Fruit fly (Drosophila melanogaster): ENCODE data around the gene tim.

tim gene

dm6 chr2L:3552773-3553172, 44.9 kb upstream of the tim start:
- TF ChIP-seq Jra (GFP tag; optimal IDR thresholded peaks at IDR 0.05) (peak; percentile 51), pan (optimal IDR thresholded peaks at IDR 0.05) (no peak), CG32264 (GFP tag; optimal IDR thresholded peaks at IDR 0.05) (no peak), brk (GFP tag; optimal IDR thresholded peaks at IDR 0.05) (no peak), Rel (GFP tag; optimal IDR thresholded peaks at IDR 0.05) (no peak), Rel (tag; optimal IDR thresholded peaks at IDR 0.05) (no peak), Dfd (GFP tag; optimal IDR thresholded peaks at IDR 0.05) (no peak), ey (GFP tag; optimal IDR thresholded peaks at IDR 0.05) (peak; percentile 54), Sp1 (GFP tag; optimal IDR thresholded peaks at IDR 0.05) (peak; percentile 74), br (GFP tag; optimal IDR thresholded peaks at IDR 0.05) (peak; percentile 71), sv (GFP tag; optimal IDR thresholded peaks at IDR 0.05) (no peak), h (GFP tag; optimal IDR thresholded peaks at IDR 0.05) (peak; percentile 64), GATAd (GFP tag; optimal IDR thresholded peaks at IDR 0.05) (no peak), Mio (GFP tag; optimal IDR thresholded peaks at IDR 0.05) (no peak), Abd-B (GFP tag; optimal IDR thresholded peaks at IDR 0.05) (no peak), OdsH (GFP tag; optimal IDR thresholded peaks at IDR 0.05) (peak; percentile 63), psq (GFP tag; optimal IDR thresholded peaks at IDR 0.05) (peak; percentile 26), Myc (optimal IDR thresholded peaks at IDR 0.05) (no peak), N (GFP tag; optimal IDR thresholded peaks at IDR 0.05) (no peak), lola (GFP tag; optimal IDR thresholded peaks at IDR 0.05) (no peak), Hr78 (GFP tag; optimal IDR thresholded peaks at IDR 0.05) (no peak), HLH106 (tag; optimal IDR thresholded peaks at IDR 0.05) (peak; percentile 71), dl (GFP tag; optimal IDR thresholded peaks at IDR 0.05; ENCODE audit: insufficient read depth in 1 of 2, partially characterized antibody in 2 of 2) (no peak), jim (GFP tag; optimal IDR thresholded peaks at IDR 0.05) (no peak), dmrt93B (GFP tag; optimal IDR thresholded peaks at IDR 0.05) (peak; percentile 26), tai (GFP tag; optimal IDR thresholded peaks at IDR 0.05) (no peak), Vsx2 (GFP tag; optimal IDR thresholded peaks at IDR 0.05; ENCODE audit: partially characterized antibody) (no peak), CrebA (GFP tag; optimal IDR thresholded peaks at IDR 0.05; ENCODE audit: borderline replicate concordance) (no peak), sage (GFP tag; optimal IDR thresholded peaks at IDR 0.05) (no peak), Hr83 (GFP tag; optimal IDR thresholded peaks at IDR 0.05; ENCODE audit: poor library complexity, severe bottlenecking) (no peak), Dif (GFP tag; optimal IDR thresholded peaks at IDR 0.05; ENCODE audit: partially characterized antibody) (no peak), usp (GFP tag; optimal IDR thresholded peaks at IDR 0.05) (no peak), woc (GFP tag; optimal IDR thresholded peaks at IDR 0.05) (peak; percentile 18), rgr (GFP tag; optimal IDR thresholded peaks at IDR 0.05) (peak; percentile 50), dsf (GFP tag; optimal IDR thresholded peaks at IDR 0.05; ENCODE audit: borderline replicate concordance) (no peak), fru (GFP tag; optimal IDR thresholded peaks at IDR 0.05) (peak; percentile 64), foxo (GFP tag; optimal IDR thresholded peaks at IDR 0.05) (peak in 1 of 2 experiments; percentile 51), CG9705 (GFP tag; optimal IDR thresholded peaks at IDR 0.05) (no peak), Hnf4 (GFP tag; optimal IDR thresholded peaks at IDR 0.05) (peak; percentile 69)

DNA sequence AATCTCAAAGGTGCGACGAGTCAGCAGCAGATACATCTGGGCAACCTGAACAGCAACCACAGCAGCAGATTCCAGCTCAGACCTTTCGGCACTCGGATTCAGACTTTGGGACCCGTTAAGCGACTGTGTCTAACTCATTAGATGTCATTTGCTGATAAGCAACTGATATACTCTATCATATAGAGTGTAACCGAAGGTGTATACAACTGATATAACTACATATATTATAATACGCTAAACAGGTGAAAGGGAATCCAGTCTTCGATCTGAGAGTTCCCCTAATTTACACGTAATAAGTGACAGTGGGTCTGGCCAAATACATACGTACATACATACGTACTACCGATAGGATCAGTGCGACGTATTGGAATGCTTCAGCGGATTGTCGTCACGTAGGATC, 42.7 kb upstream of the tim start:
- TF ChIP-seq OdsH (GFP tag; optimal IDR thresholded peaks at IDR 0.05) (peak; percentile 15), Dif (GFP tag; optimal IDR thresholded peaks at IDR 0.05; ENCODE audit: partially characterized antibody) (no peak), ey (GFP tag; optimal IDR thresholded peaks at IDR 0.05) (peak; percentile 33), fru (GFP tag; optimal IDR thresholded peaks at IDR 0.05) (peak; percentile 20), GATAd (GFP tag; optimal IDR thresholded peaks at IDR 0.05) (no peak), Vsx2 (GFP tag; optimal IDR thresholded peaks at IDR 0.05; ENCODE audit: partially characterized antibody) (no peak), woc (GFP tag; optimal IDR thresholded peaks at IDR 0.05) (peak; percentile 34), rgr (GFP tag; optimal IDR thresholded peaks at IDR 0.05) (peak; percentile 49), Hnf4 (GFP tag; optimal IDR thresholded peaks at IDR 0.05) (peak; percentile 26), foxo (GFP tag; optimal IDR thresholded peaks at IDR 0.05) (peak in 1 of 2 experiments; percentile 39), h (GFP tag; optimal IDR thresholded peaks at IDR 0.05) (peak; percentile 68), br (GFP tag; optimal IDR thresholded peaks at IDR 0.05) (peak; percentile 37)

- TF ChIP-seq Vsx2 (GFP tag; optimal IDR thresholded peaks at IDR 0.05; ENCODE audit: partially characterized antibody), result no peak
Observed at dm6 chr2L:3549742-3550141, 41.8 kb upstream of the tim start.
